Fruit fly (Drosophila melanogaster) whole organism, embryonic: ENCODE data around the gene hry.

Experiments
- ATbp ChIP-seq: fragments of 200-800 bp; sonication (Bioruptor generic); optimal IDR thresholded peaks from 2 replicates; lab custom pipeline; 2017; ENCODE audit warnings: missing biosample characterization, mild to moderate bottlenecking, missing genetic modification characterization, missing genetic modification reagents
- Antp ChIP-seq: fragments of 200-800 bp; sonication (Bioruptor generic); optimal IDR thresholded peaks from 3 replicates; lab custom pipeline; 2016; ENCODE audit warnings: missing biosample characterization, missing genetic modification characterization
- CG10654 ChIP-seq: fragments of 200-800 bp; sonication (Bioruptor generic); optimal IDR thresholded peaks from 2 replicates; lab custom pipeline; 2016; ENCODE audit warnings: missing biosample characterization, missing genetic modification characterization
- CG12104 ChIP-seq: fragments of 200-800 bp; sonication (Bioruptor generic); optimal IDR thresholded peaks from 3 replicates; lab custom pipeline; 2016; ENCODE audit warnings: missing biosample characterization, missing genetic modification characterization
- CG13296 ChIP-seq: fragments of 200-800 bp; sonication (Bioruptor generic); optimal IDR thresholded peaks from 3 replicates; lab custom pipeline; 2018; ENCODE audit warnings: missing biosample characterization, mild to moderate bottlenecking, missing genetic modification characterization
- CG13624 ChIP-seq: fragments of 200-800 bp; sonication (Bioruptor generic); optimal IDR thresholded peaks from 2 replicates; lab custom pipeline; 2016; ENCODE audit warnings: missing biosample characterization, missing genetic modification characterization
- CG14050 ChIP-seq: fragments of 200-800 bp; sonication (Bioruptor generic); IDR thresholded peaks from 3 replicates; pipeline ENCODE4 v1.3.6; 2022; ENCODE audit warnings: missing biosample characterization, missing genetic modification characterization
- CG15269 ChIP-seq: fragments of 200-800 bp; sonication (Bioruptor generic); optimal IDR thresholded peaks from 2 replicates; lab custom pipeline; 2018; ENCODE audit warnings: missing biosample characterization, mild to moderate bottlenecking, missing genetic modification characterization, moderate library complexity
- CG17912 ChIP-seq: fragments of 200-800 bp; sonication (Bioruptor generic); optimal IDR thresholded peaks from 2 replicates; lab custom pipeline; 2018; ENCODE audit warnings: missing biosample characterization, mild to moderate bottlenecking, missing genetic modification characterization
- CG30431 ChIP-seq: fragments of 200-800 bp; sonication (Bioruptor generic); optimal IDR thresholded peaks from 2 replicates; lab custom pipeline; 2017; ENCODE audit warnings: missing biosample characterization, missing genetic modification characterization
- CG3065 ChIP-seq: fragments of 200-800 bp; sonication (Bioruptor generic); optimal IDR thresholded peaks from 2 replicates; lab custom pipeline; 2016; ENCODE audit warnings: missing biosample characterization, missing genetic modification characterization
- CG3847 ChIP-seq: fragments of 200-800 bp; sonication (Bioruptor generic); IDR thresholded peaks from 2 replicates; pipeline ENCODE4 v1.3.6; 2022; ENCODE audit warnings: missing biosample characterization, missing genetic modification characterization
- CG5953 ChIP-seq: fragments of 200-800 bp; sonication (Bioruptor generic); IDR thresholded peaks from 2 replicates; pipeline ENCODE4 v1.3.6; 2022; ENCODE audit warnings: missing biosample characterization, missing genetic modification characterization
- CG6683 ChIP-seq: fragments of 200-800 bp; sonication (Bioruptor generic); optimal IDR thresholded peaks from 2 replicates; lab custom pipeline; 2017; ENCODE audit warnings: missing biosample characterization, mild to moderate bottlenecking, missing genetic modification characterization, missing genetic modification reagents
- CG6813 ChIP-seq: fragments of 200-800 bp; sonication (Bioruptor generic); optimal IDR thresholded peaks from 2 replicates; lab custom pipeline; 2017; ENCODE audit warnings: missing biosample characterization, missing genetic modification characterization, mild to moderate bottlenecking, moderate library complexity, missing genetic modification reagents
- CG7271 ChIP-seq: fragments of 200-800 bp; sonication (Bioruptor generic); optimal IDR thresholded peaks from 2 replicates; lab custom pipeline; 2018; ENCODE audit warnings: missing biosample characterization, mild to moderate bottlenecking, missing genetic modification characterization, moderate library complexity
- CG8924 ChIP-seq: fragments of 200-800 bp; optimal IDR thresholded peaks from 3 replicates; lab custom pipeline; 2019; ENCODE audit warnings: missing biosample characterization, mild to moderate bottlenecking, missing genetic modification characterization, moderate library complexity
- CG9437 ChIP-seq: fragments of 200-800 bp; sonication (Bioruptor generic); optimal IDR thresholded peaks from 2 replicates; lab custom pipeline; 2018; ENCODE audit warnings: missing biosample characterization, mild to moderate bottlenecking, missing genetic modification characterization
- CG9797 ChIP-seq: fragments of 200-800 bp; sonication (Bioruptor generic); optimal IDR thresholded peaks from 3 replicates; lab custom pipeline; 2018; ENCODE audit warnings: missing biosample characterization, mild to moderate bottlenecking, missing genetic modification characterization
- CG9817 ChIP-seq: fragments of 200-800 bp; sonication (Bioruptor generic); optimal IDR thresholded peaks from 2 replicates; lab custom pipeline; 2018; ENCODE audit warnings: missing biosample characterization, mild to moderate bottlenecking, missing genetic modification characterization, moderate library complexity
- CG9876 ChIP-seq: fragments of 200-800 bp; sonication (Bioruptor generic); optimal IDR thresholded peaks from 2 replicates; lab custom pipeline; 2016; ENCODE audit warnings: missing biosample characterization, missing genetic modification characterization
- CHES-1-like ChIP-seq: fragments of 200-800 bp; sonication (Bioruptor generic); optimal IDR thresholded peaks from 2 replicates; lab custom pipeline; 2016; ENCODE audit warnings: missing biosample characterization, missing genetic modification characterization
- Dip3 ChIP-seq: fragments of 200-800 bp; sonication (Bioruptor generic); optimal IDR thresholded peaks from 3 replicates; lab custom pipeline; 2016; ENCODE audit warnings: missing biosample characterization, missing genetic modification characterization
- E2f2 ChIP-seq: fragments of 200-800 bp; sonication (Bioruptor generic); IDR thresholded peaks from 2 replicates; pipeline ENCODE4 v1.3.6; 2022; ENCODE audit warnings: missing biosample characterization, missing genetic modification characterization
- Fer2 ChIP-seq: fragments of 200-800 bp; sonication (Bioruptor generic); optimal IDR thresholded peaks from 2 replicates; lab custom pipeline; 2018; ENCODE audit warnings: missing biosample characterization, mild to moderate bottlenecking, missing genetic modification characterization, moderate library complexity
- Six4 ChIP-seq: fragments of 200-800 bp; sonication (Bioruptor generic); optimal IDR thresholded peaks from 2 replicates; lab custom pipeline; 2016; ENCODE audit warnings: missing biosample characterization, missing genetic modification characterization
- Tbp ChIP-seq: fragments of >200 bp; optimal IDR thresholded peaks from 2 replicates; lab custom pipeline; 2018; ENCODE audit warnings: missing biosample characterization, missing genetic modification characterization
- abd-A ChIP-seq: fragments of 200-800 bp; sonication (Bioruptor generic); optimal IDR thresholded peaks from 3 replicates; lab custom pipeline; 2019; ENCODE audit warnings: missing biosample characterization, mild to moderate bottlenecking, missing genetic modification characterization, moderate library complexity
- bab2 ChIP-seq: fragments of 200-800 bp; sonication (Bioruptor generic); optimal IDR thresholded peaks from 2 replicates; lab custom pipeline; 2016; ENCODE audit warnings: missing biosample characterization, missing genetic modification characterization
- bsh ChIP-seq, 2 experiments: fragments of 200-800 bp; sonication (Bioruptor generic); optimal IDR thresholded peaks; 2 replicates each; lab custom pipeline; 2017 to 2018; ENCODE audit warnings: mild to moderate bottlenecking in 2 of 2, missing biosample characterization in 2 of 2, missing genetic modification characterization in 2 of 2, moderate library complexity in 1 of 2
- cas ChIP-seq: fragments of 200-800 bp; sonication (Bioruptor generic); IDR thresholded peaks from 2 replicates; pipeline ENCODE4 v1.3.6; 2022; ENCODE audit warnings: missing biosample characterization, missing genetic modification characterization
- crp ChIP-seq, 2 experiments: fragments of 200-800 bp; sonication (Bioruptor generic); optimal IDR thresholded peaks; 2 replicates in 1 of 2; 3 replicates in 1 of 2; lab custom pipeline; 2017; ENCODE audit warnings: missing biosample characterization in 2 of 2, missing genetic modification characterization in 2 of 2, mild to moderate bottlenecking in 1 of 2, moderate library complexity in 1 of 2
- fd64A ChIP-seq: fragments of 200-800 bp; sonication (Bioruptor generic); optimal IDR thresholded peaks from 3 replicates; lab custom pipeline; 2018; ENCODE audit warnings: missing biosample characterization, mild to moderate bottlenecking, missing genetic modification characterization
- jing ChIP-seq: fragments of 200-800 bp; sonication (Bioruptor generic); optimal IDR thresholded peaks from 2 replicates; lab custom pipeline; 2018; ENCODE audit warnings: missing biosample characterization, mild to moderate bottlenecking, missing genetic modification characterization
- klu ChIP-seq: fragments of 200-800 bp; sonication (Bioruptor generic); IDR thresholded peaks from 2 replicates; pipeline ENCODE4 v1.3.6; 2022; ENCODE audit warnings: missing biosample characterization, missing genetic modification characterization
- lab ChIP-seq: fragments of 200-800 bp; sonication (Bioruptor generic); optimal IDR thresholded peaks from 3 replicates; lab custom pipeline; 2017; ENCODE audit warnings: missing biosample characterization, missing genetic modification characterization, mild to moderate bottlenecking, moderate library complexity, missing genetic modification reagents
- lilli ChIP-seq: fragments of 200-800 bp; sonication (Bioruptor generic); optimal IDR thresholded peaks from 3 replicates; lab custom pipeline; 2016; ENCODE audit warnings: missing biosample characterization, missing genetic modification characterization
- nau ChIP-seq: fragments of 200-800 bp; sonication (Bioruptor generic); optimal IDR thresholded peaks from 3 replicates; lab custom pipeline; 2017; ENCODE audit warnings: missing biosample characterization, mild to moderate bottlenecking, missing genetic modification characterization, missing genetic modification reagents
- phol ChIP-seq: fragments of 200-800 bp; sonication (Bioruptor generic); optimal IDR thresholded peaks from 3 replicates; lab custom pipeline; 2018; ENCODE audit warnings: missing biosample characterization, mild to moderate bottlenecking, missing genetic modification characterization, moderate library complexity
- pnt ChIP-seq: fragments of 200-800 bp; sonication (Bioruptor generic); optimal IDR thresholded peaks from 3 replicates; lab custom pipeline; 2016; ENCODE audit warnings: missing biosample characterization, missing genetic modification characterization
- row ChIP-seq: fragments of 200-800 bp; sonication (Bioruptor generic); IDR thresholded peaks from 3 replicates; pipeline ENCODE4 v1.3.6; 2022; ENCODE audit warnings: missing biosample characterization, missing genetic modification characterization
- schlank ChIP-seq: fragments of 200-800 bp; sonication (Bioruptor generic); optimal IDR thresholded peaks from 2 replicates; lab custom pipeline; 2018; ENCODE audit warnings: missing biosample characterization, mild to moderate bottlenecking, missing genetic modification characterization
- stc ChIP-seq: fragments of 200-800 bp; sonication (Bioruptor generic); IDR thresholded peaks from 2 replicates; pipeline ENCODE4 v1.3.6; 2022; ENCODE audit warnings: missing biosample characterization, missing genetic modification characterization
- tup ChIP-seq: fragments of 200-800 bp; sonication (Bioruptor generic); optimal IDR thresholded peaks from 2 replicates; lab custom pipeline; 2016; ENCODE audit warnings: missing biosample characterization, mild to moderate bottlenecking, missing genetic modification characterization, moderate library complexity
- vfl ChIP-seq: fragments of 200-800 bp; sonication (Bioruptor generic); optimal IDR thresholded peaks from 2 replicates; lab custom pipeline; 2016; ENCODE audit warnings: missing biosample characterization, missing genetic modification characterization
- wek ChIP-seq: fragments of 200-800 bp; sonication (Bioruptor generic); optimal IDR thresholded peaks from 3 replicates; lab custom pipeline; 2018; ENCODE audit warnings: missing biosample characterization, mild to moderate bottlenecking, missing genetic modification characterization, moderate library complexity
- wor ChIP-seq: fragments of 200-800 bp; sonication (Bioruptor generic); IDR thresholded peaks from 2 replicates; pipeline ENCODE4 v1.3.6; 2022; ENCODE audit warnings: missing biosample characterization, missing genetic modification characterization
- zen2 ChIP-seq: fragments of 200-800 bp; sonication (Bioruptor generic); IDR thresholded peaks from 3 replicates; pipeline ENCODE4 v1.3.6; 2022; ENCODE audit warnings: missing biosample characterization, missing genetic modification characterization; ENCODE audit not compliant: partially characterized antibody

hry gene

dm6 chr3L:8691891-8692874 is 16.6 kb downstream of the hry start (continued):
- TF ChIP-seq CG14050 (no peak), vfl (GFP tag; lab: Kevin White, UChicago) (no peak), pnt (GFP tag; lab: Kevin White, UChicago) (no peak), CHES-1-like (no peak), nau (GFP tag; lab: Kevin White, UChicago) (no peak), CG13296 (no peak), tup (GFP tag; lab: Kevin White, UChicago) (no peak), CG9797 (no peak), CG6813 (no peak), bab2 (GFP tag; lab: Kevin White, UChicago) (no peak), CG10654 (no peak), Fer2 (tag; lab: Kevin White, UChicago) (no peak), abd-A (tag; lab: Kevin White, UChicago) (no peak), CG3847 (GFP tag; lab: Robert Waterston, UW) (no peak; the same call in 1 of the 2 replicates), CG5953 (GFP tag; lab: Robert Waterston, UW) (no peak), wor (GFP tag; lab: Robert Waterston, UW) (no peak), CG9817 (peak; percentile 25), jing (GFP tag; lab: Kevin White, UChicago) (no peak), CG12104 (GFP tag; lab: Kevin White, UChicago) (peak; percentile 43), Dip3 (GFP tag; lab: Kevin White, UChicago) (no peak), phol (tag; lab: Kevin White, UChicago) (peak; percentile 64), cas (GFP tag; lab: Robert Waterston, UW) (no peak), bsh (GFP tag; optimal IDR thresholded peaks at IDR 0.05; lab: Kevin White, UChicago) (peak; percentile 4 to 15), crp (GFP tag; optimal IDR thresholded peaks at IDR 0.05; lab: Kevin White, UChicago) (no peak), fd64A (no peak), CG7271 (tag; lab: Kevin White, UChicago) (no peak), CG9876 (GFP tag; lab: Kevin White, UChicago) (no peak), row (GFP tag; lab: Robert Waterston, UW) (peak; percentile 65), wek (GFP tag; lab: Kevin White, UChicago) (no peak), Six4 (GFP tag; lab: Kevin White, UChicago) (peak; percentile 55), zen2 (GFP tag; lab: Robert Waterston, UW) (0 out of 3 replicates have a peak, but pooled peaks have one; percentile 27), CG13624 (GFP tag; lab: Kevin White, UChicago) (no peak), lab (GFP tag; lab: Kevin White, UChicago) (peak; percentile 59), CG3065 (no peak), ATbp (GFP tag; lab: Kevin White, UChicago) (no peak), E2f2 (0 out of 2 replicates have a peak, but pooled peaks have one; percentile 21), Tbp (GFP tag; lab: Kevin White, UChicago) (no peak), CG6683 (GFP tag; lab: Kevin White, UChicago) (peak; percentile 6), CG17912 (GFP tag; lab: Kevin White, UChicago) (no peak), CG30431 (GFP tag; lab: Kevin White, UChicago) (no peak), stc (GFP tag; lab: Robert Waterston, UW) (no peak; the same call in 1 of the 2 replicates), Antp (GFP tag; lab: Kevin White, UChicago) (no peak), schlank (tag; lab: Kevin White, UChicago) (no peak), CG9437 (peak; percentile 76), CG8924 (peak; percentile 81), klu (GFP tag; lab: Robert Waterston, UW) (peak; percentile 11; the same call in 1 of the 2 replicates), CG15269 (tag; lab: Kevin White, UChicago) (peak; percentile 53), lilli (GFP tag; lab: Kevin White, UChicago) (no peak)
